Fruit fly (Drosophila melanogaster) whole organism, embryonic: ENCODE results near the gene CG4297.

ENCODE experiments used
- C15 ChIP-seq: fragments of 200-800 bp; sonication (Bioruptor generic); IDR thresholded peaks from 3 replicates; pipeline ENCODE4 v1.3.6; 2022; ENCODE audit warnings: missing biosample characterization, missing genetic modification characterization
- CG12071 ChIP-seq: fragments of 200-800 bp; sonication (Bioruptor generic); optimal IDR thresholded peaks from 3 replicates; lab custom pipeline; 2018; ENCODE audit warnings: missing biosample characterization, mild to moderate bottlenecking, missing genetic modification characterization
- CG2202 ChIP-seq: fragments of 200-800 bp; sonication (Bioruptor generic); optimal IDR thresholded peaks from 2 replicates; lab custom pipeline; 2018; ENCODE audit warnings: missing biosample characterization, mild to moderate bottlenecking, missing genetic modification characterization
- CG31388 ChIP-seq: fragments of 200-800 bp; sonication (Bioruptor generic); optimal IDR thresholded peaks from 2 replicates; lab custom pipeline; 2016; ENCODE audit warnings: missing biosample characterization, missing genetic modification characterization
- CG9797 ChIP-seq: fragments of 200-800 bp; sonication (Bioruptor generic); optimal IDR thresholded peaks from 3 replicates; lab custom pipeline; 2018; ENCODE audit warnings: missing biosample characterization, mild to moderate bottlenecking, missing genetic modification characterization
- Doc2 ChIP-seq: fragments of 200-800 bp; sonication (Bioruptor generic); IDR thresholded peaks from 2 replicates; pipeline ENCODE4 v1.3.6; 2022; ENCODE audit warnings: missing biosample characterization, missing genetic modification characterization
- Hr39 ChIP-seq: fragments of >200 bp; optimal IDR thresholded peaks from 2 replicates; lab custom pipeline; 2017
- abd-A ChIP-seq: fragments of 200-800 bp; sonication (Bioruptor generic); optimal IDR thresholded peaks from 3 replicates; lab custom pipeline; 2019; ENCODE audit warnings: missing biosample characterization, mild to moderate bottlenecking, missing genetic modification characterization, moderate library complexity
- hb ChIP-seq: fragments of 200-800 bp; sonication (Bioruptor generic); IDR thresholded peaks from 3 replicates; pipeline ENCODE4 v1.3.6; 2022; ENCODE audit warnings: missing biosample characterization, missing genetic modification characterization; ENCODE audit not compliant: partially characterized antibody
- oc ChIP-seq: fragments of 200-800 bp; sonication (Bioruptor generic); optimal IDR thresholded peaks from 2 replicates; lab custom pipeline; 2018; ENCODE audit warnings: missing biosample characterization, mild to moderate bottlenecking, missing genetic modification characterization, moderate library complexity
- tio ChIP-seq: fragments of 200-800 bp; sonication (Bioruptor generic); optimal IDR thresholded peaks from 2 replicates; lab custom pipeline; 2017; ENCODE audit warnings: missing biosample characterization, missing genetic modification characterization, inconsistent platforms

DNA sequence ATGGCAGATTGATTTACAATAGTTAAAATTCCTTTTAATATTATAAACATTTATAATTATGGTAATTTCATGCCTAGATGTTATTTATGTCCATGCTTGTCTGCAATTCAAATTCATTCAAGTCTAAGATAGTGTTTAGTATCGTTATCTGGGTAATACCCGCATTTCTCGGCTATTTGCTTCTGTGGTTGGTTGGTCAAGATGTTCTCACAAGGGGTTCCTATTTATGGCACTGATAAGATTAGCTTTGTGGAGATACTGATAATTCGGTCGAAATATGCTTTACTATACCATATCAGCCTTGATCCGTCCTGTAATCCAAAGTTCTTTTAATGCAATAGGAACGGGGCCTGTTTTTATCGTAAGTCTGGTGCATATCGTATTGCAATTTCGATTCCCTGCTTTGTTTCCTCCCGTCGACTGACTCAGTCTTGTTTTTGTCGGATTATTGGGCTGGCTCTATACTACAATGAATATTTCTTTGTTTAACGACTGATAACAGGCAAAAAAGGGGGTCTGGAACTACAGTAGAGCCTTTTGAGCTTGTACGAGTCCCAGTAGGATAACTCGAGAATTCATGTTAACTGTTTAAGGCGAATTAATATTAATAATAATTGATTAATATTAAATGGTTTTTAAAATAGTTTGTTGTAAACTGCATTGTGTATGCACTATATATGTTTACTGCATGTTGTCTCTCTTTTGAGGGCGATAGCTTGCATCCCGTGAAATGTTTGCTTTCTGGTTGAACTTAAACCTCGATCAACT lies 20.1 kb downstream of the CG4297 start:
- TF ChIP-seq CG2202 (tag; lab: Kevin White, UChicago) (no peak), CG9797 (no peak), oc (no peak), Hr39 (lab: Kevin White, UChicago) (no peak), C15 (no peak), CG31388 (GFP tag; lab: Kevin White, UChicago) (no peak), hb (GFP tag; lab: Robert Waterston, UW) (no peak), CG12071 (no peak), Doc2 (GFP tag; lab: Robert Waterston, UW) (no peak), abd-A (tag; lab: Kevin White, UChicago) (no peak), tio (GFP tag; lab: Kevin White, UChicago) (no peak)
